Worm (Caenorhabditis elegans): ENCODE results near the gene grl-3.
"Not testable (repeated sequence)": the region's sequence is repeated elsewhere in the genome, so short reads cannot be mapped to it uniquely, and the experiment has no call there.

The grl-3 gene

DNA sequence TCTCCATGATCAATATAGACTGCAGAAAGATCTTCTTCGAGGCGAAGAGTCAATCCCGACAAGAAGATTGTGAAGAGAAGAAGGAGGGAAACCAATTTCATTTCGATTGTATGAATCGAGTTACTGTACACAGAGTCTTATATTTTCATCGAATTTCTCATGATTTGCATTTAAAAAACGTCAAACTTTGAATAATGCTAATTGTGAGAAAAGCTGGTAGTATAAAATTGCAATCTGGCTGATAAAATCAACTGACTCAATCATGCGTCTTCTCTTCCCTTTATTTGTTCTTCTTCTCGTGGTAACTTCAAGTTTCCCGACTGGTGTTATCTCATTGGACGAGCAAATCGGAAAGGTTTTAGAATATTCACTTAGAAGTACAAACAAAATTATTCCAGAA is 20.9 kb upstream of the grl-3 start, which contains the start of the genes K03B8.11 and K03B8.14:
TSS of gene K03B8.11 (minus strand) at position 101 of the 400 bp plus-strand sequence.
TSS of gene K03B8.14 (plus strand) at position 110 of the 400 bp plus-strand sequence.
- no peak for TF ChIP-seq ama-1 (optimal IDR thresholded peaks at IDR 0.05)
- no peak for TF ChIP-seq pha-4 (tag; optimal IDR thresholded peaks at IDR 0.05)
- no peak for TF ChIP-seq hmg-11 (tag; optimal IDR thresholded peaks at IDR 0.05)
- TF ChIP-seq nhr-76 (tag; optimal IDR thresholded peaks at IDR 0.05) = no peak
- no peak for TF ChIP-seq elt-2 (tag; optimal IDR thresholded peaks at IDR 0.05)
- no peak for TF ChIP-seq elt-3 (tag; optimal IDR thresholded peaks at IDR 0.05)
- TF ChIP-seq nfya-1 (tag; optimal IDR thresholded peaks at IDR 0.05; ENCODE audit: insufficient read depth) = no peak
- TF ChIP-seq nhr-67 (tag; optimal IDR thresholded peaks at IDR 0.05) = no peak
- TF ChIP-seq fos-1 (tag; optimal IDR thresholded peaks at IDR 0.05) = no peak
- no peak for TF ChIP-seq unc-62 (GFP tag; optimal IDR thresholded peaks at IDR 0.05)
- TF ChIP-seq zag-1 (tag; optimal IDR thresholded peaks at IDR 0.05) = no peak

DNA sequence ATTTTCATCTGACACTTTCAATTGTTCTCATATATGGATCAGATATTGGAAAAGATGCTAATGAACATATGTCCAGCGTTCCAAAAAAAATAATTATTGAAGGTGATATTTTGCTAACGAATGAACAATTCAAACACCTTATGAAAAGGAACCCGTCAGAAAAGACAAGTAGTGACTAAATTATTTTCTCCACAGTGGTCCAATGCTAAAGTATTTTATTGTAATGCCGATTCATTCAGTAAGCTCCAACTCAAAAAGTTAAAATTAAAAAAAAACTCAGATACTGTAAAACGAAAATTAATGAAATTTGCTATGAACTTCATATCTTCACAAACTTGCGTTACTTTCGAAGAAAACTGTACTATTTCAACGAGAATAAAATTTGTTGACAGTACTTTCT is 19.3 kb upstream of the grl-3 start, which contains the start of gene nas-16:
TSS of gene nas-16 (plus strand) at position 301 of the 400 bp plus-strand sequence.
- TF ChIP-seq ztf-4 (tag; optimal IDR thresholded peaks at IDR 0.05) (no peak), snpc-4 (tag; optimal IDR thresholded peaks at IDR 0.05) (no peak), skn-1 (tag; optimal IDR thresholded peaks at IDR 0.05) (no peak), R02D3.7 (tag; optimal IDR thresholded peaks at IDR 0.05) (no peak), ama-1 (optimal IDR thresholded peaks at IDR 0.05) (no peak), nfya-1 (tag; optimal IDR thresholded peaks at IDR 0.05; ENCODE audit: insufficient read depth) (no peak), elt-1 (tag; optimal IDR thresholded peaks at IDR 0.05) (no peak), nhr-23 (tag; optimal IDR thresholded peaks at IDR 0.05) (no peak), unc-62 (GFP tag; optimal IDR thresholded peaks at IDR 0.05) (no peak), mdl-1 (tag; optimal IDR thresholded peaks at IDR 0.05) (no peak)

DNA sequence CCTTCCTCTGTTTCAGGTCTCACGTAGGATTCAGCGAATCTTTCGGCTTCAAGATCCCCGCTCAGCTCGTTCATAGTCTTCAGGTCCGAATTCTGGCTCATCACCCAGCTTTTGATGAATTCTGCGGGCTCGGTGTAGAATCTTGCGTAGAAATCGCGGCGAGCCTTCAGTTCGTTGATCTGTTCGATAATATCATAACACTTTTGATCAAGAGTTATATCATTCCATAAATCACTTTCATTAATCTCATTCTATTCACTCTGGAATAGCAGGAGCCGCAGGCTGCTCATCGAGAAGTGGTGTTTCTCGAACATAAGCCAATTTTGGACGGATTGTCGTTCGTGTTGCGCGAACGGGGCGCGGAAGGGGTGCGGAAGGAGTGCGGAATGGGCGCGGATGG is 16.3 kb upstream of the grl-3 start, which contains the start of gene K03B8.4:
TSS of gene K03B8.4 (minus strand) at position 101 of the 400 bp plus-strand sequence.
- not testable (repeated sequence) for TF ChIP-seq ceh-9, daf-12, nhr-23 (tag; optimal IDR thresholded peaks at IDR 0.05)

DNA sequence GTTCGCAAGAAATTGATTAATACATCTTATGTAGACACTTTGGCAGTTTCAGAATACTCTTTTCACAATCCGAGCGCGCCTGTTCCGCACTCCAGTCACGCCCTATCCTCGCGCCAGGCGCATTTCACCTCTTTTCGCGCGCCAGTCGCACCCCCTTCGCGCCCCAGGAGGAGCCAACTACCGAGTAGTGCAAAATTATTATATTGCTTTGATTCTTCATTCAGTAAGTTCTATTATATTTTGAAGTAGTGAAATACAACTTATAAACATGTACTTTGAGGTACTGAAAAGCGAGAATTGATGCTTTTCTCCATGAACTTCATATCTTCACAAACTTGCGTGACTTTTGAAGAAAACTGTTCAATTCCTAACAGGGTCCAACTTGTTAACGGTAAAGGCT is 15.2 kb upstream of the grl-3 start, which contains the start of gene nas-18:
TSS of gene nas-18 (plus strand) at position 301 of the 400 bp plus-strand sequence.
- TF ChIP-seq fkh-10 (GFP tag; optimal IDR thresholded peaks at IDR 0.05); unc-62 (GFP tag; optimal IDR thresholded peaks at IDR 0.05); ceh-16 (tag; optimal IDR thresholded peaks at IDR 0.05): not testable (repeated sequence)

DNA sequence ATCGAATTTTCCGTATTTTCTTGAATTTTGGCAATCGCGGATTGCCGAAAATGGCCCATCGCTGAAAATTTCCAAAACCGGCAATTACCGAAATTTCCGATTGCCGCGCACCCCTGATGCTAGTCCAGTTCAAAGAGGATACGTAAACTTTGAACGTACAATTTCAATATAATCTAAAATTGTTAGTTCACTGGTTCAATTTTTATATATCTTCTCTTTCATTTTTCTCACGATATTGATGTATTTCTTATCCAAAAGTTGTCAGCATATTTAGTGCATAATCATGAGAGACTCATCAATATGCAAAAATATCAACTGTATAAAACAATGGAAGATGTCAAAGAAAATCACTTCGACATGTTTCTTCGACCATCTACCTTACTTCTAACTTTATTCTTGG is 12.7 kb upstream of the grl-3 start, which contains the start of gene nas-17:
TSS of gene nas-17 (plus strand) at position 301 of the 400 bp plus-strand sequence.
- TF ChIP-seq nhr-43 (tag; optimal IDR thresholded peaks at IDR 0.05; ENCODE audit: poor library complexity, severe bottlenecking) = no peak
- TF ChIP-seq hmg-11 (tag; optimal IDR thresholded peaks at IDR 0.05) = no peak
- no peak for TF ChIP-seq elt-1 (tag; optimal IDR thresholded peaks at IDR 0.05)
- no peak for TF ChIP-seq ztf-4 (tag; optimal IDR thresholded peaks at IDR 0.05)
- TF ChIP-seq nhr-11 (tag; optimal IDR thresholded peaks at IDR 0.05) = no peak
- TF ChIP-seq fkh-2 (tag; optimal IDR thresholded peaks at IDR 0.05) = no peak
- TF ChIP-seq egl-27 (tag; optimal IDR thresholded peaks at IDR 0.05) = no peak
- no peak for TF ChIP-seq jun-1 (tag; optimal IDR thresholded peaks at IDR 0.05)
- no peak for TF ChIP-seq ceh-28 (tag; optimal IDR thresholded peaks at IDR 0.05)
- TF ChIP-seq lin-39 (tag; optimal IDR thresholded peaks at IDR 0.05) = no peak
- TF ChIP-seq tbx-2 (tag; optimal IDR thresholded peaks at IDR 0.05) = no peak
- no peak for TF ChIP-seq mml-1 (tag; optimal IDR thresholded peaks at IDR 0.05)
- no peak for TF ChIP-seq pha-4 (tag; optimal IDR thresholded peaks at IDR 0.05)
- TF ChIP-seq elt-2 (tag; optimal IDR thresholded peaks at IDR 0.05) = no peak
- TF ChIP-seq lin-15B (tag; optimal IDR thresholded peaks at IDR 0.05) = no peak
- no peak for TF ChIP-seq ama-1 (optimal IDR thresholded peaks at IDR 0.05)
- TF ChIP-seq snpc-4 (tag; optimal IDR thresholded peaks at IDR 0.05) = no peak
- no peak for TF ChIP-seq nhr-25 (tag; optimal IDR thresholded peaks at IDR 0.05)
- TF ChIP-seq unc-62 (GFP tag; optimal IDR thresholded peaks at IDR 0.05) = no peak
- TF ChIP-seq R02D3.7 (tag; optimal IDR thresholded peaks at IDR 0.05) = no peak

Measured in whole organism, L3 larva.